Worm (Caenorhabditis elegans) whole organism, young adult: ENCODE data around the gene rdy-2.

Source experiments
- C06A6.2 ChIP-seq: fragments of 200-800 bp; sonication (Bioruptor generic); conservative IDR thresholded peaks from 2 replicates; pipeline ENCODE4 v1.3.6; 2022; ENCODE audit warnings: missing genetic modification characterization, missing compliant biosample characterization
- D2030.7 ChIP-seq: fragments of 200-800 bp; sonication (Bioruptor generic); IDR thresholded peaks from 2 replicates; pipeline ENCODE4 v1.3.6; 2022; ENCODE audit warnings: missing genetic modification reagents, missing genetic modification characterization, missing compliant biosample characterization
- F10E7.11 ChIP-seq: sonication (generic microtip); optimal IDR thresholded peaks from 2 replicates; lab custom pipeline; 2017; ENCODE audit warnings: mild to moderate bottlenecking, missing genetic modification characterization, moderate library complexity, missing compliant biosample characterization
- F37B4.10 ChIP-seq: fragments of 200-800 bp; sonication (Bioruptor generic); IDR thresholded peaks from 2 replicates; pipeline ENCODE4 v1.3.6; 2022; ENCODE audit warnings: missing genetic modification characterization, missing compliant biosample characterization
- F57A8.1 ChIP-seq: fragments of 200-800 bp; sonication (Bioruptor generic); optimal IDR thresholded peaks from 2 replicates; lab custom pipeline; 2018; ENCODE audit warnings: mild to moderate bottlenecking, missing genetic modification characterization, moderate library complexity, missing compliant biosample characterization
- K12H6.12 ChIP-seq: fragments of 200-800 bp; sonication (Bioruptor generic); optimal IDR thresholded peaks from 2 replicates; lab custom pipeline; 2018; ENCODE audit warnings: mild to moderate bottlenecking, missing genetic modification characterization, missing compliant biosample characterization
- Y53G8AR.9 ChIP-seq: fragments of 200-800 bp; sonication (Bioruptor generic); conservative IDR thresholded peaks from 2 replicates; pipeline ENCODE4 v1.3.6; 2022; ENCODE audit warnings: missing genetic modification reagents, missing genetic modification characterization, missing compliant biosample characterization
- Y56A3A.18 ChIP-seq: fragments of 200-800 bp; sonication (Bioruptor generic); IDR thresholded peaks from 2 replicates; pipeline ENCODE4 v1.3.6; 2022; ENCODE audit warnings: missing genetic modification reagents, missing genetic modification characterization, missing compliant biosample characterization
- Y95B8A.8 ChIP-seq: fragments of 200-800 bp; sonication (Bioruptor generic); IDR thresholded peaks from 2 replicates; pipeline ENCODE4 v1.3.6; 2022; ENCODE audit warnings: missing genetic modification reagents, missing genetic modification characterization, missing compliant biosample characterization
- aptf-3 ChIP-seq: fragments of 200-800 bp; sonication (Bioruptor generic); IDR thresholded peaks from 2 replicates; pipeline ENCODE4 v1.3.6; 2022; ENCODE audit warnings: missing genetic modification characterization, missing compliant biosample characterization
- attf-5 ChIP-seq: fragments of 200-800 bp; sonication (Bioruptor generic); optimal IDR thresholded peaks from 2 replicates; lab custom pipeline; 2018; ENCODE audit warnings: mild to moderate bottlenecking, missing genetic modification characterization, missing compliant biosample characterization
- attf-6 ChIP-seq: fragments of 200-800 bp; sonication (Bioruptor generic); IDR thresholded peaks from 2 replicates; pipeline ENCODE4 v1.3.6; 2022; ENCODE audit warnings: missing genetic modification reagents, missing genetic modification characterization, missing compliant biosample characterization
- bed-2 ChIP-seq: fragments of 200-800 bp; sonication (Bioruptor generic); IDR thresholded peaks from 2 replicates; pipeline ENCODE4 v1.3.6; 2022; ENCODE audit warnings: missing genetic modification reagents, missing genetic modification characterization, missing compliant biosample characterization
- cebp-1 ChIP-seq, 2 experiments: fragments of 200-800 bp in 1 of 2; sonication (Bioruptor generic) in 1 of 2; sonication (generic microtip) in 1 of 2; IDR thresholded peaks in 1 of 2; optimal IDR thresholded peaks in 1 of 2; 2 replicates each; pipeline versions ENCODE4 v1.3.6 to Lab custom; 2017 to 2022; ENCODE audit warnings: missing compliant biosample characterization in 2 of 2, missing genetic modification characterization in 2 of 2, mild to moderate bottlenecking in 1 of 2, missing genetic modification reagents in 1 of 2, moderate library complexity in 1 of 2
- ceh-100 ChIP-seq: fragments of 200-800 bp; sonication (Bioruptor generic); IDR thresholded peaks from 2 replicates; pipeline ENCODE4 v1.3.6; 2022; ENCODE audit warnings: missing genetic modification reagents, missing genetic modification characterization, missing compliant biosample characterization
- ceh-27 ChIP-seq: fragments of 200-800 bp; sonication (Bioruptor generic); optimal IDR thresholded peaks from 2 replicates; lab custom pipeline; 2018; ENCODE audit warnings: mild to moderate bottlenecking, missing genetic modification characterization, moderate library complexity, missing compliant biosample characterization
- chd-7 ChIP-seq: sonication (generic microtip); optimal IDR thresholded peaks from 2 replicates; lab custom pipeline; 2016; ENCODE audit warnings: mild to moderate bottlenecking, missing genetic modification characterization, moderate library complexity, missing compliant biosample characterization
- dpff-1 ChIP-seq: sonication (generic microtip); optimal IDR thresholded peaks from 2 replicates; lab custom pipeline; 2017; ENCODE audit warnings: mild to moderate bottlenecking, missing genetic modification characterization, missing compliant biosample characterization
- efl-1 ChIP-seq: fragments of 150-350 bp; optimal IDR thresholded peaks from 2 replicates; lab custom pipeline; 2014; ENCODE audit warnings: missing biosample characterization, missing genetic modification reagents, missing genetic modification characterization
- egrh-3 ChIP-seq: fragments of 200-800 bp; sonication (Bioruptor generic); IDR thresholded peaks from 2 replicates; pipeline ENCODE4 v1.3.6; 2022; ENCODE audit warnings: missing genetic modification reagents, missing genetic modification characterization, missing compliant biosample characterization
- ets-4 ChIP-seq: fragments of 200-800 bp; sonication (Bioruptor generic); optimal IDR thresholded peaks from 2 replicates; lab custom pipeline; 2018; ENCODE audit warnings: mild to moderate bottlenecking, missing genetic modification characterization, missing compliant biosample characterization
- gei-17 ChIP-seq: fragments of 200-800 bp; sonication (Bioruptor generic); optimal IDR thresholded peaks from 2 replicates; lab custom pipeline; 2018; ENCODE audit warnings: mild to moderate bottlenecking, missing genetic modification characterization, missing compliant biosample characterization
- him-1 ChIP-seq: sonication (generic microtip); optimal IDR thresholded peaks from 2 replicates; lab custom pipeline; 2016; ENCODE audit warnings: missing genotype, missing genetic modification reagents, missing genetic modification characterization, missing compliant biosample characterization
- hlh-12 ChIP-seq: sonication (generic microtip); optimal IDR thresholded peaks from 2 replicates; lab custom pipeline; 2016; ENCODE audit warnings: missing genetic modification characterization, missing compliant biosample characterization
- hlh-26 ChIP-seq: fragments of 200-800 bp; sonication (Bioruptor generic); conservative IDR thresholded peaks from 2 replicates; pipeline ENCODE4 v1.3.6; 2022; ENCODE audit warnings: missing genetic modification reagents, missing genetic modification characterization, missing compliant biosample characterization
- hmg-1.2 ChIP-seq: fragments of 200-800 bp; sonication (Bioruptor generic); IDR thresholded peaks from 2 replicates; pipeline ENCODE4 v1.3.6; 2022; ENCODE audit warnings: missing genetic modification reagents, missing genetic modification characterization, missing compliant biosample characterization
- lag-1 ChIP-seq: fragments of 200-800 bp; sonication (Bioruptor generic); IDR thresholded peaks from 2 replicates; pipeline ENCODE4 v1.3.6; 2022; ENCODE audit warnings: missing genetic modification reagents, missing genetic modification characterization, missing compliant biosample characterization
- let-526 ChIP-seq: fragments of 200-800 bp; sonication (Bioruptor generic); IDR thresholded peaks from 2 replicates; pipeline ENCODE4 v1.3.6; 2022; ENCODE audit warnings: missing genetic modification reagents, missing genetic modification characterization, missing compliant biosample characterization
- let-607 ChIP-seq, 2 experiments: fragments of 200-800 bp in 1 of 2; sonication (Bioruptor generic) in 1 of 2; sonication (generic microtip) in 1 of 2; optimal IDR thresholded peaks; 2 replicates each; lab custom pipeline; 2016 to 2018; ENCODE audit warnings: mild to moderate bottlenecking in 2 of 2, missing compliant biosample characterization in 2 of 2, missing genetic modification characterization in 2 of 2, moderate library complexity in 2 of 2, missing genotype in 1 of 2
- lin-54 ChIP-seq: fragments of 200-800 bp; sonication (Bioruptor generic); optimal IDR thresholded peaks from 2 replicates; lab custom pipeline; 2018; ENCODE audit warnings: mild to moderate bottlenecking, missing genetic modification characterization, missing compliant biosample characterization
- lsl-1 ChIP-seq: fragments of 200-800 bp; sonication (Bioruptor generic); optimal IDR thresholded peaks from 2 replicates; lab custom pipeline; 2018; ENCODE audit warnings: mild to moderate bottlenecking, missing genetic modification characterization, moderate library complexity, missing compliant biosample characterization
- madf-3 ChIP-seq: fragments of 200-800 bp; sonication (Bioruptor generic); IDR thresholded peaks from 2 replicates; pipeline ENCODE4 v1.3.6; 2022; ENCODE audit warnings: missing genetic modification reagents, missing genetic modification characterization, missing compliant biosample characterization
- mcd-1 ChIP-seq: fragments of 200-800 bp; sonication (Bioruptor generic); IDR thresholded peaks from 2 replicates; pipeline ENCODE4 v1.3.6; 2022; ENCODE audit warnings: missing genetic modification reagents, missing genetic modification characterization, missing compliant biosample characterization
- nhr-80 ChIP-seq: sonication (generic microtip); optimal IDR thresholded peaks from 2 replicates; lab custom pipeline; 2016; ENCODE audit warnings: missing genetic modification characterization, missing compliant biosample characterization
- rcor-1 ChIP-seq: fragments of 200-800 bp; sonication (Bioruptor generic); IDR thresholded peaks from 2 replicates; pipeline ENCODE4 v1.3.6; 2022; ENCODE audit warnings: missing genetic modification reagents, missing genetic modification characterization, missing compliant biosample characterization
- snpc-1.3 ChIP-seq: sonication (generic microtip); optimal IDR thresholded peaks from 2 replicates; lab custom pipeline; 2017; ENCODE audit warnings: missing genetic modification characterization, mild to moderate bottlenecking, missing compliant biosample characterization, antibody characterized with exemption, moderate library complexity, missing genotype, missing genetic modification reagents; ENCODE audit not compliant: insufficient read depth
- snpc-4 ChIP-seq, 5 experiments: fragments of 150-350 bp in 1 of 5; sonication (generic microtip) in 4 of 5; optimal IDR thresholded peaks; 2 replicates each; lab custom pipeline; 2014 to 2018; ENCODE audit warnings: missing genetic modification characterization in 5 of 5, missing biosample characterization in 3 of 5, antibody characterized with exemption in 2 of 5, mild to moderate bottlenecking in 2 of 5, missing compliant biosample characterization in 2 of 5, missing genotype in 2 of 5, moderate library complexity in 2 of 5, missing genetic modification reagents in 1 of 5
- tbx-9 ChIP-seq: sonication (generic microtip); optimal IDR thresholded peaks from 2 replicates; lab custom pipeline; 2016; ENCODE audit warnings: borderline replicate concordance, missing genetic modification characterization, inconsistent platforms, missing compliant biosample characterization
- tlf-1 ChIP-seq: fragments of 200-800 bp; sonication (Bioruptor generic); optimal IDR thresholded peaks from 2 replicates; lab custom pipeline; 2018; ENCODE audit warnings: mild to moderate bottlenecking, missing genetic modification characterization, missing compliant biosample characterization
- unc-130 ChIP-seq: sonication (generic microtip); optimal IDR thresholded peaks from 2 replicates; lab custom pipeline; 2016; ENCODE audit warnings: missing genetic modification reagents, missing genetic modification characterization, missing compliant biosample characterization
- zfh-2 ChIP-seq: fragments of 200-800 bp; sonication (Bioruptor generic); conservative IDR thresholded peaks from 2 replicates; pipeline ENCODE4 v1.3.6; 2022; ENCODE audit warnings: missing genetic modification reagents, missing genetic modification characterization, missing compliant biosample characterization
- ztf-22 ChIP-seq: fragments of 200-800 bp; sonication (Bioruptor generic); optimal IDR thresholded peaks from 2 replicates; lab custom pipeline; 2018; ENCODE audit warnings: mild to moderate bottlenecking, missing genetic modification characterization, moderate library complexity, missing compliant biosample characterization
- ztf-3 ChIP-seq: fragments of 200-800 bp; sonication (Bioruptor generic); optimal IDR thresholded peaks from 2 replicates; lab custom pipeline; 2018; ENCODE audit warnings: mild to moderate bottlenecking, missing genetic modification characterization, missing compliant biosample characterization

rdy-2 gene

ce11 chrV:13562748-13563147 is 38.0 kb downstream of the rdy-2 start:
- TF ChIP-seq let-607 (tag; optimal IDR thresholded peaks at IDR 0.05; lab: Kevin White, UChicago) (no peak), lin-54 (GFP tag; lab: Kevin White, UChicago) (no peak), Y56A3A.18 (GFP tag; lab: Robert Waterston, UW) (no peak), rcor-1 (GFP tag; lab: Robert Waterston, UW) (no peak), snpc-1.3 (tag; lab: Kevin White, UChicago) (no peak), hlh-12 (tag; lab: Kevin White, UChicago) (no peak), ztf-3 (no peak), tbx-9 (tag; lab: Kevin White, UChicago) (no peak), egrh-3 (GFP tag; lab: Robert Waterston, UW) (peak; percentile 66), F37B4.10 (GFP tag; lab: Robert Waterston, UW) (no peak), lag-1 (no peak), him-1 (tag; lab: Kevin White, UChicago) (no peak), zfh-2 (peak; percentile 82)

DNA sequence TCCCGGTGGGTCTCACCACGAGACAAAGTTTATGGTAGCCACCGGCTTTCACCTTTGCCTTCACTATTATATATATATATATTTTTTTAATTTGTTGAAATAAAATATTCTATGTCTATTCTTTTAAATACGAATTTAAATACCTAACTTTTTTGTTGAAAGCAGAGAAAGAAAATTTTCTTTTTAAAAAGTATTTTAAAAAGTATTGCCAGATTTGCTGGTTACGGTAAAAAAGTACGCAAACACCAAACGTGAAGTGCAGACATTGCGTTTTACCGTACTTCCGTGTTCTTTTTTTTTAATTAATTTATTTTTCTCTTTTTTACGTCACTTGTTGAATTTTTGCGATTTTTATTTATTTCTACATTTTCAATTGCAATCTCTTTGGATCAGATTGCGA is 40.8 kb downstream of the rdy-2 start, which contains the start of gene C56A3.8:
Gene C56A3.8 (plus strand): TSS at position 301 of the 400 bp plus-strand sequence.
- TF ChIP-seq snpc-4 (GFP tag; optimal IDR thresholded peaks at IDR 0.05; lab: Kevin White, UChicago) (no peak), snpc-4 (tag; optimal IDR thresholded peaks at IDR 0.05; lab: Kevin White, UChicago) (no peak), lsl-1 (GFP tag; lab: Kevin White, UChicago) (peak; percentile 84), D2030.7 (GFP tag; lab: Robert Waterston, UW) (peak; percentile 38; the same call in 1 of the 2 replicates)

DNA sequence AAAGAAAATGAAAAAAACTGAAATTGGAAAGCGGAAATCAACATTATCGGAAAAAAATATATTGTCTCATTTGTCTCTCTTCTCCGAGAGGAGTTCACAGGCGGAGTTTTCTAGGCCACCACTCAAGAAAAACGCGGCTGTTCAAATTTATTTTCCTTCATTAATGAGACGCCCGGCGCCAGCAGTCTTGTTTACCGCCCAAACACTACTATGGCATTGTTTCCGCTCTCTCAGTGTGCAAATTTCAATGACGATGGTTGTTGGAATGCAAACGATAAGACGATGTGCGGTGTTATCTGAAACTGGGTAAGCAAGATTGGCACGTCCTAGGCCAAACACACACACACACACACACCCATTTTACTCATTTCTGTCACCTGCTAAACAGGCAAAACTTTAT is 44.0 kb downstream of the rdy-2 start, which contains the start of gene cav-2:
Gene cav-2 (plus strand): TSS at position 359 of the 400 bp plus-strand sequence.
- TF ChIP-seq unc-130 (GFP tag; lab: Kevin White, UChicago) (peak; percentile 97), hmg-1.2 (GFP tag; lab: Robert Waterston, UW) (peak; percentile 33), mcd-1 (GFP tag; lab: Robert Waterston, UW) (peak; percentile 85), ceh-27 (GFP tag; lab: Kevin White, UChicago) (peak; percentile 92), aptf-3 (no peak), efl-1 (peak; percentile 74), Y95B8A.8 (GFP tag; lab: Robert Waterston, UW) (peak; percentile 71; the same call in 1 of the 2 replicates), tlf-1 (GFP tag; lab: Kevin White, UChicago) (peak; percentile 21), zfh-2 (no peak), attf-6 (GFP tag; lab: Robert Waterston, UW) (no peak), ztf-22 (GFP tag; lab: Kevin White, UChicago) (peak; percentile 49), F57A8.1 (no peak), let-607 (tag; optimal IDR thresholded peaks at IDR 0.05; lab: Kevin White, UChicago) (peak; percentile 22 to 68), attf-5 (peak; percentile 78), gei-17 (GFP tag; lab: Kevin White, UChicago) (peak; percentile 9), cebp-1 (GFP tag; IDR thresholded peaks at IDR 0.05; lab: Robert Waterston, UW) (0 out of 2 replicates have a peak, but pooled peaks have one; percentile 57), cebp-1 (tag; optimal IDR thresholded peaks at IDR 0.05; lab: Kevin White, UChicago) (peak; percentile 66), nhr-80 (tag; lab: Kevin White, UChicago) (peak; percentile 95), ceh-100 (GFP tag; lab: Robert Waterston, UW) (0 out of 2 replicates have a peak, but pooled peaks have one; percentile 45), hlh-26 (GFP tag; lab: Robert Waterston, UW) (no peak), madf-3 (GFP tag; lab: Robert Waterston, UW) (no peak; the same call in 1 of the 2 replicates), lag-1 (0 out of 2 replicates have a peak, but pooled peaks have one; percentile 66), F10E7.11 (tag; lab: Kevin White, UChicago) (no peak), K12H6.12 (peak; percentile 51), bed-2 (GFP tag; lab: Robert Waterston, UW) (no peak), C06A6.2 (GFP tag; lab: Robert Waterston, UW) (0 out of 2 replicates have a peak, but pooled peaks have one; percentile 28), ets-4 (peak; percentile 98), chd-7 (tag; lab: Kevin White, UChicago) (peak; percentile 58), Y53G8AR.9 (GFP tag; lab: Robert Waterston, UW) (no peak), ztf-3 (peak; percentile 20), dpff-1 (no peak), let-526 (peak; percentile 78)
